Worm (Caenorhabditis elegans) whole organism, late embryonic: ENCODE measurements around the gene rme-6.
A peak's percentile ranks its signal among the peaks of the same experiment; 100 is the strongest.

Experiments used
- F13H6.1 ChIP-seq: sonication (generic microtip); optimal IDR thresholded peaks from 2 replicates; lab custom pipeline; 2016; ENCODE audit warnings: missing genetic modification characterization, missing compliant biosample characterization
- elt-2 ChIP-seq: sonication (generic microtip); optimal IDR thresholded peaks from 2 replicates; lab custom pipeline; 2016; ENCODE audit warnings: missing genetic modification reagents, missing genetic modification characterization, missing compliant biosample characterization
- hlh-8 ChIP-seq: sonication (generic microtip); optimal IDR thresholded peaks from 2 replicates; lab custom pipeline; 2016; ENCODE audit warnings: missing genotype, missing genetic modification characterization, missing compliant biosample characterization
- zip-5 ChIP-seq: sonication (generic microtip); optimal IDR thresholded peaks from 2 replicates; lab custom pipeline; 2016; ENCODE audit warnings: missing genetic modification characterization, missing compliant biosample characterization

rme-6 gene

DNA sequence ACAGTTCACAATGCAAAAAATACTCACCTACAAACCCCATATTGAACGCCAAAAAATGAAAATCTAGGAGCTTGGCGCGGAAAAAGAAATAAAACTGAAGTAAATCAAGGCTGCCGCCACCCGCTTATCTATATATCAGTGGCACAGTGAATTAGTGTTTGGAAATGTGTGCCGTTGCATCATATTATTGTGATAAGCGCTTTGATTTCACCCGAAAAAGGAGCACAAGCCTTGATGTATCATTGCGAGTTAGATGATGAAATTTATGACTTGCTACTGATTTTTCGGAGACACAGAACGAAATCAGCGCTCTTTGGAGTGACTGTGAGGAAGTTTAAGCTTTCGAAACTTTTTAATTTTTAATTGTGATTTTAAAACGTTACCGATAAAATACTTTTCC lies 51.5 kb downstream of the rme-6 start, which contains the start of the genes R193.2 and R193.6:
R193.2 (minus strand) TSS at position 148 of the 400 bp plus-strand sequence.
R193.6 (plus strand) TSS at position 350 of the 400 bp plus-strand sequence.
- TF ChIP-seq elt-2 (tag; lab: Kevin White, UChicago) (peak; percentile 43), F13H6.1 (no peak), zip-5 (tag; lab: Kevin White, UChicago) (no peak), hlh-8 (tag; lab: Kevin White, UChicago) (no peak)
